Fruit fly (Drosophila melanogaster) S2 (cell line): ENCODE results near the gene CG46448.

ENCODE experiments used
- CG8478 ChIP-seq: fragments of >200 bp; optimal IDR thresholded peaks from 2 replicates; lab custom pipeline; 2018
- CTCF ChIP-seq, 2 experiments: fragments of >200 bp; optimal IDR thresholded peaks; 2 replicates each; lab custom pipeline; 2018

The CG46448 gene

DNA sequence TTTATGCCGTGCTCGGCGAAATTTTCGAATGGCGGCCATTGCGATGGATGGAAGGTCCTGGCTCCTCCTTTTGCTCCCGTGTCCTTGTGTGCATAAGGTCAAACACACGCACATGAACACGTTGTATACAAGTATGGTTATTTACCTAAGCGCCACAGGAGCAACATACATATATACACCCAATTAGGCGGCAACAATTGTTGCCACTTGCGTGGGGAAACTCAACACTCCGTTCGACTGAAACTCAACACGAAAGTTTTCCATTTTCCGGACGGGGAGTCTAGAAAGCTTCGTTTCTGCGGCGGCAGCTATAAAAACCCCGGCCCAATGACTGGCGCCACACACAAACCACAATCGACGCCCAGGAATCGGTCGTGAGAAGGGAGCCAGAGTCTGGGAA is at the start of gene CG46448:
TSS of gene CG46448 (plus strand) at position 340 of the 400 bp plus-strand sequence.
- TF ChIP-seq CG8478 (lab: Kevin White, UChicago) (no peak), CTCF (optimal IDR thresholded peaks at IDR 0.05; lab: Kevin White, UChicago) (no peak)

dm6 chr2L:2348479-2348878 is 43.0 kb upstream of the CG46448 start:
- TF ChIP-seq CTCF (optimal IDR thresholded peaks at IDR 0.05; lab: Kevin White, UChicago) (no peak), CG8478 (lab: Kevin White, UChicago) (no peak)

DNA sequence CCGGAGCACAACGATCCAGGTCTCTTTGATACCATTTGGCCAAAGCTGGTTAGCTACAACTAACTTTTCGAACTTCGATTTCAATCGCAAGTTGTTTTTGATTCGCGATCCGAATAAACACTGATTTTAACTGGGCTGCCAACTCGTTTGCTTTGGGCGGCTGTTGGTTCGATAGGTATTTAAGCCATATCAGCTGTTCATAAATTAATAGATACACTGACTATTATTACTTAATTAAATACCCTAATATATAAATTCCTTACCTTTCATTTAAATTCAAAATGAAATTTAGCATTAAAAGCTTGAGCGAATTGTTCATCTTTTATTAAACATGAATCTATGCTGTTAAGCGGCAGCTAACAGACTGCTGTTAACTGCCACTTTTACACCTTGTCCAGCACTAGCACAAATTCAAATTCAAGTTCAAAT is 34.2 kb upstream of the CG46448 start, which contains the start of gene CG9967:
TSS of gene CG9967 (minus strand) at position 129 of the 429 bp plus-strand sequence.
- TF ChIP-seq CG8478 (lab: Kevin White, UChicago) = no peak
- TF ChIP-seq CTCF (optimal IDR thresholded peaks at IDR 0.05; lab: Kevin White, UChicago) = no peak

DNA sequence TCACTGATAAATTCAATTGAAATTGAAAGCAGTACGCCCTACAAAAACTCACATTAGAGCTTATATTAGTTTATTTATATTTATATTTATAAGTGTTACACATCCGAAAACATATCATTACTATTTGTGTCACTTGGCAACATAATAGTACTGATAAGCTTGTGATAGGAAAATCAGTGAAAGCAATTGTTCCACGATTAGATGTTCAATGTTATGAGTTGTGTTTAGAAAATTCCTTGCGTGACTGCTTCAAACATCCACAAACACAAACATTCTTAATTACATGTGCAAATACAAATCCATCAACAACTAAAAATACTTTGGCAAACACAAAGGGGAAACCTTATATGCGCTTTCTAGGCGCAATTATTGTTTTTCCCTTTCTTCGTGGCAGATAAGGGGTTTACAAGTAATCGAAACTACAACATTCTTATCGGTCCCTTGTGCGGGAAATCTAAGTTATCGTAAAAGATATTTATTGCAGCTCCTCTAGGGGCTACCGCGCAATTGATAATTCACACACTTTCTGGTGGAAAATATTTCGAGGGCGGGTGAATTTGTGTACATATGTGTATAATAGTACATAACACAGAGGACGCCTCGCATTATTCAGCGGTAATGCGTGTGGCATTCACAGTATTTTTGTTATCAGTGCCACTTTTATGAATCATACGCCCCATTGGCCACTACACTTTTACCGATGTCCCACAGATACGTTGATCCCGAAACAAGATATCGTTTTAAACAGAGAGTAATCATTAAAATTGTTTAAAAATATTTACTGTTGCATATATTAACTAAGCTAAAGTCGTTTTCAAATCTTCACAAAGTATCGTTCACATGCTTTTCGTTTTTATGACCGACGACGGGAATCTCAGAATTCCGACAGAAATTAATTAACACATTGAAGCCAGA is 29.3 kb upstream of the CG46448 start:
- TF ChIP-seq CTCF (optimal IDR thresholded peaks at IDR 0.05; lab: Kevin White, UChicago) (no peak), CG8478 (lab: Kevin White, UChicago) (no peak)

- no peak for TF ChIP-seq CTCF (optimal IDR thresholded peaks at IDR 0.05; lab: Kevin White, UChicago)
- TF ChIP-seq CG8478 (lab: Kevin White, UChicago) = no peak
Observed at dm6 chr2L:2362808-2363394, 28.6 kb upstream of the CG46448 start.

DNA sequence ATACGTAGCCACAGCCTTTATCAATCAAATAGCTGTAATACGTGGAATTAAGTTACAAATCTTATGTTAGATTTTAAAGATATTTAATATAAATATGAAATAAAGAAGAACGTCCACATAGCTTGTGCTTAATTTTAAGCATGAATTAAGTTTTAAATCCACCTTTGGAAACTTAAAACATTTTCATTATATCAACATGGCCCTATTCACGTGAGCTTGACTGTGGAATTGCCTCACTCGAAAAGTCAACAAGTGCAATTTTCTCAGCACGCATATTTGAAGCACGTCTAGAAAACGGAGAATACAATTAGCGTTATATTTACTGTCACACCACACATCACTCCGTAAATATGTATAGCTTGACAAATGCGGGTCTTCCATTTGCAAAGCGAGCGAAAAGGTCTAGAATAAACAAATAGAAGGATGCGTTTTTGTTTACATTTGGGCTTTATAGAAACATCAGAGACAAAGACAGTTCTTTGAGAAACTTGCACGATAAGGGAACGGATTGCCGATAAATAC is 27.8 kb upstream of the CG46448 start:
- TF ChIP-seq CTCF (optimal IDR thresholded peaks at IDR 0.05; lab: Kevin White, UChicago) = no peak
- no peak for TF ChIP-seq CG8478 (lab: Kevin White, UChicago)

dm6 chr2L:2364200-2364754 is 27.2 kb upstream of the CG46448 start:
- TF ChIP-seq CTCF (optimal IDR thresholded peaks at IDR 0.05; lab: Kevin White, UChicago) = no peak

DNA sequence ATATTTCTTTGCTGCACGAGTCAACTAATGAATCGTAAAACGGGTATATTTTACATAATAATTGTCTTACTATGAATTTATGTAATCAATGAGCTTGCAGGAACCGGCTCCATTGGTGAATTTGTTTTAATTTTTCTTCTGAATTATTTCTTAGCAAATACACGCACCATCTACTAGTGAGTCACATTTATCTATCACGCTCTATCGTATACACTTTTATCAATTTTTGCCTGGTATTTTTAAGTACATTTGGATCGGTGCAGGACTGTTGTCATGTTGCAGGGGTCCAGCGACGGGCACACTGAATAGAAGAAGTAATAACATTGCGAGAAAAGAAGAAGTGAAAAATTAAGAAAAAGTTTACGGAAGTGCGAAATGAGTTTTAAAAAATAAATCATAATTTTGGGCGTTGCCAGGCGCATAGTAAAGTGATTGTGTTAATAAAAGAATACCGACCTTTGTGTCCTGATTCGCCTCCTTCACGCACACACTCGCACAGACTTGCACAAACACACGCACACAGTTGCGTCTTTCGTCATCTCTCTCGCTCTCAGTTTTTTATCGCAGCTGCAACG is 26.3 kb upstream of the CG46448 start, which contains the start of the genes Rab5 and Axud1:
TSS of gene Rab5 (minus strand) at position 197 of the 575 bp plus-strand sequence.
TSS of gene Axud1 (plus strand) at position 269 of the 575 bp plus-strand sequence.
- TF ChIP-seq CG8478 (lab: Kevin White, UChicago) = no peak
- TF ChIP-seq CTCF (optimal IDR thresholded peaks at IDR 0.05; lab: Kevin White, UChicago) = peak in 1 of 2 experiments; percentile 2

DNA sequence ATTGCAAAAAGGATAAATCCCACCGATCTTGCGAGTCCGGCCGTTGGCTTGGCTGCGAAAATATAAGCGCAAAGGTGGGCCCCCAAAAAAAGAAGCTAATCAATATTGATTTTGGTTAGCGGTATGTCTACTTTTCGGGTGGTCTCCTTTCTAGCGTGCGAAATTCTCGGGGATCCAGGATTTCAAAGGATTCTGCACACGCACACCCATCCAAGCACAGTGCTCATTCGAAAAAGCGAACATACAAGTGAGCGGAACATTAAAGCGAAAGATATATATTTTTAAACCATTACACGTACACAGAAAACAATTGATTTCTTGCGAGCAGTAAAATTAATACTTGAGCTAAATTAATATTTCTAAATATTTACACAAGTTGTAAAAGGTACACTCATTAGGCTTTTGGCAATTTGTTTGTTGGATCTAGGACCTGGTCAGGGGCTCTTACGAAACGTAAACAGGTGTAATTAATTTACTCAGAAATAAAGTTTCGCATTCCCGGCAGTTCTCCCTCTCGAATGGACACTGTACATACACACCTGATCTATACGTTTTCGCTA is 25.7 kb upstream of the CG46448 start:
- TF ChIP-seq CG8478 (lab: Kevin White, UChicago) = no peak
- no peak for TF ChIP-seq CTCF (optimal IDR thresholded peaks at IDR 0.05; lab: Kevin White, UChicago)

- TF ChIP-seq CG8478 (lab: Kevin White, UChicago) (no peak), CTCF (optimal IDR thresholded peaks at IDR 0.05; lab: Kevin White, UChicago) (no peak)
Observed at dm6 chr2L:2370352-2370751, 21.1 kb upstream of the CG46448 start.

- TF ChIP-seq CG8478 (lab: Kevin White, UChicago) (no peak), CTCF (optimal IDR thresholded peaks at IDR 0.05; lab: Kevin White, UChicago) (no peak)
Observed at dm6 chr2L:2371406-2372111, 19.9 kb upstream of the CG46448 start, which contains the start of gene CG3597. CG3597 (minus strand) TSS chr2L:2371524.

- TF ChIP-seq CG8478 (lab: Kevin White, UChicago) (no peak), CTCF (optimal IDR thresholded peaks at IDR 0.05; lab: Kevin White, UChicago) (no peak)
Observed at dm6 chr2L:2372112-2372449, 19.4 kb upstream of the CG46448 start.
